Fruit fly (Drosophila melanogaster): Measurements from ENCODE around the gene Npc2d.

Gene Npc2d

DNA sequence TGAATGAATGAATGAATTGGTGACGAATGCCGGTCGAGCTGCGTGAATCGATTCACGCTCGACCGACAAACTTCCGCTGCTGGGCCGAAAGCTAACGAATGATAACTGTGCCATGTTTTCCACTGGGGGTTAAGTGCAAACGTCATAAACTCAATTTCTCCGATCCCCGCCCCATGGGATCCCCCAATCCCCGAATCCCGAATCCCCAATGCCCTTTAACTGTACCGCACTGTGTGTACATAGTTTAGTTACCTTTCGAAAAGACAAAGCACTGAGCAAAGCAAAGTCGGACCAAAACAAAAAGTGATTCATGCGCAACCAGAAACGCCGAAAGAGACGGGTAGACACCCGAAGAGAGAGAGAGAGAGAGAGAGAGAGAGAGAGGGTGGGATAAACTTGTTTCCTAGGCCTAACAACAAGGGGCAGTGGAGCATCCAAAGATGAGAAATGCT, 20.9 kb downstream of the Npc2d start (continued):
- TF ChIP-seq ac (GFP tag; optimal IDR thresholded peaks at IDR 0.05) = no peak
- TF ChIP-seq Opbp (GFP tag; IDR thresholded peaks at IDR 0.05; ENCODE audit: partially characterized antibody) = no peak
- no peak for TF ChIP-seq Hsf (GFP tag; optimal IDR thresholded peaks at IDR 0.05)
- no peak for TF ChIP-seq eyg (GFP tag; optimal IDR thresholded peaks at IDR 0.05)
- no peak for TF ChIP-seq phol (tag; optimal IDR thresholded peaks at IDR 0.05)
- no peak for TF ChIP-seq CG12659 (GFP tag; optimal IDR thresholded peaks at IDR 0.05)
- TF ChIP-seq Asciz (GFP tag; optimal IDR thresholded peaks at IDR 0.05) = no peak
- no peak for TF ChIP-seq CG18764 (GFP tag; optimal IDR thresholded peaks at IDR 0.05)

DNA sequence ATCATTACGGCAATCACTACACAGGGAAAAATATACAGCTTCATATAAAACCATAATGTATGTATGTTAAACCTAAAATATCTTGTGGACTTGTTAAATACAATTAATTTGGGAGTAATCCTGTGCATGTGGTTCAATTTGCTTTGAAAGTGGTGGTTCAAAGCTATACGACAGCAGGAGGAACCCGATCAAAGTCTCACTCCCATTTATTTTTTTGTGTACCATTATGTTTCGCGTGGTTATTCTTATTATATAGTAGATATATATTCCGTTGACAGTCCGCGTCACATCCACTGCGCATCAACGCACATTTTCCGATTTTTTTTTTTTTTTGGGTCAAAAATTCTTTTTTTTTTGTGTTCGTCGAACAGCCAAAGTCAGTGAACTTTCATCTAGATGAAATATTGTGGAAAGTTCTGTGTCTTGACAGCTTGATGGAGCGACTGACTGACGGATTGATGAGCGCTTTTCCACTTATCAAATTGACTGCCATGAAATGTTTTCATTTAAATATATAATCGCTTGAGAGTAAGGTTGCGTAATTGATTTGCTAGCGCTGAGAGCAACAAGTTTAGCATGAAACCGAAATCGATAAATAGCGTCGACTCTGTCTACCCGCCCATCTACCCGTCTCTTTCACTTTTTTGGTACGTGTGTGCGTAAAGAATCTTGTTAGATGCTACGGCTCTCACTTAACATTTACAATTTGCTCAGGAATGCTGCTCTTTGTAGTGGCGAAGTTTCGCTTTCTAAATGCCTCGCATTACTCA, 22.7 kb downstream of the Npc2d start:
- TF ChIP-seq prd (optimal IDR thresholded peaks at IDR 0.05) (no peak), prd (GFP tag; IDR thresholded peaks at IDR 0.05) (peak; percentile 25; the same call in 1 of the 3 replicates), CG18262 (tag; optimal IDR thresholded peaks at IDR 0.05) (peak; percentile 31), CG18619 (GFP tag; optimal IDR thresholded peaks at IDR 0.05) (peak; percentile 2), CG18599 (GFP tag; optimal IDR thresholded peaks at IDR 0.05) (peak; percentile 22), onecut (GFP tag; IDR thresholded peaks at IDR 0.05) (peak; percentile 90), CoRest (tag; optimal IDR thresholded peaks at IDR 0.05) (peak; percentile 23), sd (tag; optimal IDR thresholded peaks at IDR 0.05) (peak; percentile 15), Vsx1 (GFP tag; optimal IDR thresholded peaks at IDR 0.05) (peak; percentile 4), Trl (optimal IDR thresholded peaks at IDR 0.05) (no peak), Trl (GFP tag; optimal IDR thresholded peaks at IDR 0.05) (no peak), PHDP (tag; optimal IDR thresholded peaks at IDR 0.05) (peak; percentile 16), Drgx (GFP tag; IDR thresholded peaks at IDR 0.05) (no peak), CG2875 (GFP tag; optimal IDR thresholded peaks at IDR 0.05) (peak; percentile 11), CG15269 (tag; optimal IDR thresholded peaks at IDR 0.05) (peak; percentile 12), Ptx1 (GFP tag; IDR thresholded peaks at IDR 0.05) (no peak), hb (GFP tag; IDR thresholded peaks at IDR 0.05; ENCODE audit: partially characterized antibody) (no peak), Bteb2 (GFP tag; optimal IDR thresholded peaks at IDR 0.05) (no peak), cato (GFP tag; optimal IDR thresholded peaks at IDR 0.05; ENCODE audit: borderline replicate concordance) (no peak), inv (GFP tag; IDR thresholded peaks at IDR 0.05; ENCODE audit: partially characterized antibody) (no peak), nom (GFP tag; optimal IDR thresholded peaks at IDR 0.05) (no peak), hbn (GFP tag; IDR thresholded peaks at IDR 0.05; ENCODE audit: partially characterized antibody) (no peak), D (optimal IDR thresholded peaks at IDR 0.05) (no peak), D (GFP tag; optimal IDR thresholded peaks at IDR 0.05) (no peak), lab (GFP tag; optimal IDR thresholded peaks at IDR 0.05) (peak; percentile 30), tap (tag; optimal IDR thresholded peaks at IDR 0.05) (peak; percentile 8), lola (GFP tag; optimal IDR thresholded peaks at IDR 0.05) (no peak), sqz (GFP tag; optimal IDR thresholded peaks at IDR 0.05) (no peak), Ets65A (GFP tag) (peak; percentile 80), CG1603 (tag; optimal IDR thresholded peaks at IDR 0.05) (peak; percentile 30), CG9215 (GFP tag; IDR thresholded peaks at IDR 0.05) (no peak), CG11696 (GFP tag; IDR thresholded peaks at IDR 0.05) (no peak), CG11504 (tag; optimal IDR thresholded peaks at IDR 0.05) (peak; percentile 30), aop (GFP tag; IDR thresholded peaks at IDR 0.05) (no peak), pb (GFP tag; optimal IDR thresholded peaks at IDR 0.05) (no peak), sens (GFP tag) (peak; percentile 86), Pdp1 (GFP tag; optimal IDR thresholded peaks at IDR 0.05) (peak in 1 of 2 experiments; percentile 87), CG31388 (GFP tag; optimal IDR thresholded peaks at IDR 0.05) (no peak), CG30403 (GFP tag; optimal IDR thresholded peaks at IDR 0.05) (peak; percentile 12), CG8089 (GFP tag; optimal IDR thresholded peaks at IDR 0.05) (no peak)
